Fruit fly (Drosophila melanogaster) whole organism, pupa: ENCODE data around the gene JMJD5.

Source experiments
- CG12605 ChIP-seq: fragments of 200-800 bp; sonication (Bioruptor generic); IDR thresholded peaks from 2 replicates; pipeline ENCODE4 v1.3.6; 2022; ENCODE audit warnings: missing biosample characterization, missing genetic modification characterization
- CG14655 ChIP-seq: fragments of 200-800 bp; sonication (Bioruptor generic); optimal IDR thresholded peaks from 3 replicates; lab custom pipeline; 2017; ENCODE audit warnings: mild to moderate bottlenecking, missing biosample characterization, missing genetic modification reagents, missing genetic modification characterization
- CG9948 ChIP-seq: fragments of 200-800 bp; sonication (Bioruptor generic); optimal IDR thresholded peaks from 2 replicates; lab custom pipeline; 2018; ENCODE audit warnings: missing biosample characterization, mild to moderate bottlenecking, missing genetic modification characterization, moderate library complexity
- Pif1A ChIP-seq: fragments of 200-800 bp; sonication (Bioruptor generic); optimal IDR thresholded peaks from 3 replicates; lab custom pipeline; 2016; ENCODE audit warnings: missing biosample characterization, missing genetic modification characterization
- fd96Ca ChIP-seq: fragments of 200-800 bp; sonication (Bioruptor generic); IDR thresholded peaks from 3 replicates; pipeline ENCODE4 v1.3.6; 2022; ENCODE audit warnings: missing biosample characterization, missing genetic modification characterization

DNA sequence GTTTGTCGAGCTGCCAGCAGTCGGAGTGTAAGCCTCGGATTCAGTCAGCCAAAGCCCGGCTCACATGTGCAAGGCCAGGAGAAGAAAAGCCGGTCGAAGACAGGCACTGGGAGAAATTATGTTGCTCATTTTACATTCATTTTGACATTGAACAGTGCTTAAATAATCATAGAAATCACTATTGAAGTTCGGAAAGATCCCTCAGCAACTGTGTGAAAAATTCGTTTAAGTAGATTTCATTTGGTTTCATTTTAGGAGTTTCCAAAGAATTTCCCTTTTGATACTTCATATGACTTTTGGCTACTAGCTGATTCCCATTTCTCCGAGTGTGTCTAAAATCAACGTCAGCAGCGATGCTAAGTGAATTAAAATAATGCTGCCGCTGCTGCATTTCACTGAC is 16.7 kb downstream of the JMJD5 start:
- TF ChIP-seq CG14655 (GFP tag; lab: Kevin White, UChicago) (peak; percentile 87), CG12605 (GFP tag; lab: Robert Waterston, UW) (peak; percentile 70), fd96Ca (GFP tag; lab: Robert Waterston, UW) (peak; percentile 81), Pif1A (GFP tag; lab: Kevin White, UChicago) (peak; percentile 80), CG9948 (tag; lab: Kevin White, UChicago) (peak; percentile 78)
